Fruit fly (Drosophila melanogaster): ENCODE data around the gene B9d1.

The B9d1 gene

DNA sequence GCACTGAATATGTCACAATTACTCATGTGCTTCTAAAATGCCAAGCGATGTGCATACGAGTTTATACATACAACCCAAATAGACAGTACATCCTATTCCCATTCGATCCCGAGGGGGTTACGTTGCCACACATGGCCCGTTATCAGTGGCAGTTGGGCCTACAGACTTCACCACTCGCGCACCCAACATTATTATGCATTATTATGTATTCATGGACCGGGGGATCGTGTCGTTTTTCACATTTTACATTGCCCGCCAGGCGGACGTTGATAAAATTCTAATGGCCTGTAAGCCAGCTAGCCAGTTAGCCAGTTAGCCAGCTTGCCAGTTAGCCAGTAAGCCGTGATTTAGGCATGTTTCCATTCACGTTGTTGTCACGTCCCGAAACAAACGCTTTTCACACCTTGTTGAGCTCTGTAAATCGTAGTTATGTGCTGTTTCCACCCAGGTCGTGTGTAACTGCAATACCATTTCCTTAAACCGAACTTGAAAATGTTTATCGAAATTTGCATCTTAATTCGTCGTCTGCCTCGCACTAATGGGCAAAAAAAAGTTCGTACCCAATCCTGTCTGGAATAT lies 8.3 kb upstream of the B9d1 start (continued):
- TF ChIP-seq NfI (GFP tag; optimal IDR thresholded peaks at IDR 0.05) (no peak), CG9817 (tag; optimal IDR thresholded peaks at IDR 0.05) (no peak), tll (GFP tag; optimal IDR thresholded peaks at IDR 0.05) (no peak), unpg (GFP tag; optimal IDR thresholded peaks at IDR 0.05) (no peak), bbx (GFP tag; IDR thresholded peaks at IDR 0.05; ENCODE audit: partially characterized antibody) (no peak), sqz (GFP tag; optimal IDR thresholded peaks at IDR 0.05) (no peak), CG10267 (tag; optimal IDR thresholded peaks at IDR 0.05) (no peak), CG7745 (tag; optimal IDR thresholded peaks at IDR 0.05) (no peak), mirr (GFP tag; optimal IDR thresholded peaks at IDR 0.05) (peak; percentile 13), pho (GFP tag; optimal IDR thresholded peaks at IDR 0.05) (no peak), Meics (GFP tag; optimal IDR thresholded peaks at IDR 0.05) (no peak), CG13296 (GFP tag; optimal IDR thresholded peaks at IDR 0.05) (no peak), MESR4 (GFP tag; optimal IDR thresholded peaks at IDR 0.05) (no peak), CG18011 (GFP tag; optimal IDR thresholded peaks at IDR 0.05) (no peak), otp (GFP tag; IDR thresholded peaks at IDR 0.05) (no peak), CG3065 (GFP tag; optimal IDR thresholded peaks at IDR 0.05) (no peak), vvl (GFP tag; IDR thresholded peaks at IDR 0.05) (peak; percentile 28; the same call in 1 of the 2 replicates), CG43689 (GFP tag; IDR thresholded peaks at IDR 0.05) (no peak), gce (GFP tag; IDR thresholded peaks at IDR 0.05) (no peak), CG4730 (GFP tag; IDR thresholded peaks at IDR 0.05) (no peak), Dp (GFP tag; optimal IDR thresholded peaks at IDR 0.05) (no peak), CG8944 (GFP tag; optimal IDR thresholded peaks at IDR 0.05) (no peak), E2f1 (GFP tag; IDR thresholded peaks at IDR 0.05) (no peak), Elba2 (GFP tag; optimal IDR thresholded peaks at IDR 0.05) (peak; percentile 85), rib (GFP tag; IDR thresholded peaks at IDR 0.05) (no peak), H2.0 (GFP tag; IDR thresholded peaks at IDR 0.05) (no peak), Sry-δ (GFP tag; optimal IDR thresholded peaks at IDR 0.05) (no peak), CG12104 (GFP tag; optimal IDR thresholded peaks at IDR 0.05) (no peak), sens (GFP tag) (peak; percentile 71), CG1602 (GFP tag; optimal IDR thresholded peaks at IDR 0.05) (no peak), CG6854 (GFP tag; optimal IDR thresholded peaks at IDR 0.05) (no peak), abd-A (tag; optimal IDR thresholded peaks at IDR 0.05) (no peak), tx (GFP tag; optimal IDR thresholded peaks at IDR 0.05) (no peak), CG11723 (GFP tag; optimal IDR thresholded peaks at IDR 0.05) (no peak), CG4707 (GFP tag; optimal IDR thresholded peaks at IDR 0.05) (no peak), Awh (GFP tag; IDR thresholded peaks at IDR 0.05) (no peak), Chrac-16 (GFP tag; optimal IDR thresholded peaks at IDR 0.05) (no peak), cg (GFP tag; optimal IDR thresholded peaks at IDR 0.05) (no peak), scrt (GFP tag; optimal IDR thresholded peaks at IDR 0.05) (no peak), lola (GFP tag; optimal IDR thresholded peaks at IDR 0.05) (no peak), CG1529 (GFP tag; optimal IDR thresholded peaks at IDR 0.05) (no peak), Hsf (GFP tag; optimal IDR thresholded peaks at IDR 0.05) (no peak), chinmo (GFP tag; IDR thresholded peaks at IDR 0.05; ENCODE audit: partially characterized antibody) (0 out of 4 replicates have a peak, but pooled peaks have one; percentile 37), Eip74EF (GFP tag; optimal IDR thresholded peaks at IDR 0.05) (no peak), CG31441 (GFP tag; IDR thresholded peaks at IDR 0.05) (no peak), grn (GFP tag; optimal IDR thresholded peaks at IDR 0.05) (no peak), stc (GFP tag; IDR thresholded peaks at IDR 0.05) (no peak), pan (optimal IDR thresholded peaks at IDR 0.05) (no peak), pan (GFP tag; optimal IDR thresholded peaks at IDR 0.05 in 1 of 2, IDR thresholded peaks at IDR 0.05 in 1 of 2) (no peak), CG8765 (GFP tag; IDR thresholded peaks at IDR 0.05) (no peak), corto (GFP tag; optimal IDR thresholded peaks at IDR 0.05) (no peak)
